Fruit fly (Drosophila melanogaster) whole organism, embryonic: ENCODE measurements around the gene CG8677.

ENCODE experiments used
- Aef1 ChIP-seq: fragments of 200-800 bp; sonication (Bioruptor generic); IDR thresholded peaks from 3 replicates; pipeline ENCODE4 v1.3.6; 2022; ENCODE audit warnings: missing biosample characterization, missing genetic modification characterization
- Atf6 ChIP-seq: fragments of 200-800 bp; sonication (Bioruptor generic); IDR thresholded peaks from 2 replicates; pipeline ENCODE4 v1.3.6; 2022; ENCODE audit warnings: missing biosample characterization, missing genetic modification characterization
- Bdp1 ChIP-seq: fragments of 200-800 bp; sonication (Bioruptor generic); optimal IDR thresholded peaks from 3 replicates; lab custom pipeline; 2016; ENCODE audit warnings: missing biosample characterization, missing genetic modification characterization
- C15 ChIP-seq: fragments of 200-800 bp; sonication (Bioruptor generic); IDR thresholded peaks from 3 replicates; pipeline ENCODE4 v1.3.6; 2022; ENCODE audit warnings: missing biosample characterization, missing genetic modification characterization
- CG10366 ChIP-seq: fragments of 200-800 bp; sonication (Bioruptor generic); IDR thresholded peaks from 2 replicates; pipeline ENCODE4 v1.3.6; 2022; ENCODE audit warnings: missing biosample characterization, missing genetic modification characterization
- CG10543 ChIP-seq: fragments of 200-800 bp; sonication (Bioruptor generic); optimal IDR thresholded peaks from 3 replicates; lab custom pipeline; 2017; ENCODE audit warnings: missing biosample characterization, mild to moderate bottlenecking, missing genetic modification characterization, moderate library complexity
- CG12236 ChIP-seq: fragments of 200-800 bp; sonication (Bioruptor generic); optimal IDR thresholded peaks from 2 replicates; lab custom pipeline; 2016; ENCODE audit warnings: missing biosample characterization, missing genetic modification characterization
- CG13287 ChIP-seq: fragments of 200-800 bp; sonication (Bioruptor generic); IDR thresholded peaks from 2 replicates; pipeline ENCODE4 v1.3.6; 2022; ENCODE audit warnings: missing biosample characterization, missing genetic modification characterization; ENCODE audit not compliant: partially characterized antibody
- CG13424 ChIP-seq: fragments of 200-800 bp; sonication (Bioruptor generic); optimal IDR thresholded peaks from 2 replicates; lab custom pipeline; 2019; ENCODE audit warnings: missing biosample characterization, mild to moderate bottlenecking, missing genetic modification characterization, moderate library complexity
- CG2199 ChIP-seq: fragments of 200-800 bp; sonication (Bioruptor generic); IDR thresholded peaks from 3 replicates; pipeline ENCODE4 v1.3.6; 2022; ENCODE audit warnings: missing biosample characterization, missing genetic modification characterization
- CG31388 ChIP-seq: fragments of 200-800 bp; sonication (Bioruptor generic); optimal IDR thresholded peaks from 2 replicates; lab custom pipeline; 2016; ENCODE audit warnings: missing biosample characterization, missing genetic modification characterization
- CG34376 ChIP-seq: fragments of 200-800 bp; sonication (Bioruptor generic); optimal IDR thresholded peaks from 2 replicates; lab custom pipeline; 2018; ENCODE audit warnings: missing biosample characterization, mild to moderate bottlenecking, missing genetic modification characterization
- CG4328 ChIP-seq: fragments of 200-800 bp; sonication (Bioruptor generic); optimal IDR thresholded peaks from 3 replicates; lab custom pipeline; 2017; ENCODE audit warnings: missing biosample characterization, missing genetic modification reagents, missing genetic modification characterization
- CG43689 ChIP-seq: fragments of 200-800 bp; sonication (Bioruptor generic); IDR thresholded peaks from 2 replicates; pipeline ENCODE4 v1.3.6; 2022; ENCODE audit warnings: missing biosample characterization, missing genetic modification characterization
- CG4424 ChIP-seq: fragments of 200-800 bp; sonication (Bioruptor generic); optimal IDR thresholded peaks from 3 replicates; lab custom pipeline; 2016; ENCODE audit warnings: missing biosample characterization, missing genetic modification characterization
- CG6175 ChIP-seq: fragments of 200-800 bp; sonication (Bioruptor generic); IDR thresholded peaks from 3 replicates; pipeline ENCODE4 v1.3.6; 2022; ENCODE audit warnings: missing biosample characterization, missing genetic modification characterization
- CG7928 ChIP-seq: fragments of 200-800 bp; sonication (Bioruptor generic); optimal IDR thresholded peaks from 2 replicates; lab custom pipeline; 2017; ENCODE audit warnings: missing biosample characterization, mild to moderate bottlenecking, missing genetic modification characterization
- CkIIα-i1 ChIP-seq: fragments of 200-800 bp; sonication (Bioruptor generic); IDR thresholded peaks from 2 replicates; pipeline ENCODE4 v1.3.6; 2022; ENCODE audit warnings: missing biosample characterization, missing genetic modification characterization
- Doc3 ChIP-seq: fragments of 200-800 bp; sonication (Bioruptor generic); IDR thresholded peaks from 3 replicates; pipeline ENCODE4 v1.3.6; 2022; ENCODE audit warnings: missing biosample characterization, missing genetic modification characterization; ENCODE audit not compliant: partially characterized antibody
- Drgx ChIP-seq: fragments of 200-800 bp; sonication (Bioruptor generic); IDR thresholded peaks from 2 replicates; pipeline ENCODE4 v1.3.6; 2022; ENCODE audit warnings: missing biosample characterization, missing genetic modification characterization
- Lpt ChIP-seq: fragments of >200 bp; optimal IDR thresholded peaks from 2 replicates; lab custom pipeline; 2018; ENCODE audit warnings: missing biosample characterization, missing genetic modification characterization
- MTF-1 ChIP-seq: fragments of 200-800 bp; sonication (Bioruptor generic); optimal IDR thresholded peaks from 2 replicates; lab custom pipeline; 2018; ENCODE audit warnings: missing biosample characterization, mild to moderate bottlenecking, missing genetic modification characterization, borderline replicate concordance
- NC2β ChIP-seq: fragments of 200-800 bp; sonication (Bioruptor generic); optimal IDR thresholded peaks from 2 replicates; lab custom pipeline; 2016; ENCODE audit warnings: missing biosample characterization, missing genetic modification characterization
- Nf-YC ChIP-seq: fragments of 200-800 bp; optimal IDR thresholded peaks from 3 replicates; lab custom pipeline; 2019; ENCODE audit warnings: missing biosample characterization, mild to moderate bottlenecking, missing genetic modification characterization, moderate library complexity
- Opbp ChIP-seq: fragments of 200-800 bp; sonication (Bioruptor generic); IDR thresholded peaks from 3 replicates; pipeline ENCODE4 v1.3.6; 2022; ENCODE audit warnings: missing biosample characterization, missing genetic modification characterization; ENCODE audit not compliant: partially characterized antibody
- Rx ChIP-seq: fragments of 200-800 bp; sonication (Bioruptor generic); IDR thresholded peaks from 2 replicates; pipeline ENCODE4 v1.3.6; 2022; ENCODE audit warnings: missing biosample characterization, missing genetic modification characterization
- Sin3A ChIP-seq: fragments of >200 bp; optimal IDR thresholded peaks from 2 replicates; lab custom pipeline; 2018
- Spps ChIP-seq: fragments of 200-800 bp; sonication (Bioruptor generic); optimal IDR thresholded peaks from 2 replicates; lab custom pipeline; 2018; ENCODE audit warnings: missing biosample characterization, mild to moderate bottlenecking, missing genetic modification characterization
- ap ChIP-seq: fragments of 200-800 bp; sonication (Bioruptor generic); IDR thresholded peaks from 2 replicates; pipeline ENCODE4 v1.3.6; 2022; ENCODE audit warnings: missing biosample characterization, missing genetic modification characterization
- az2 ChIP-seq: fragments of 200-800 bp; sonication (Bioruptor generic); optimal IDR thresholded peaks from 3 replicates; lab custom pipeline; 2016; ENCODE audit warnings: missing biosample characterization, missing genetic modification characterization
- bigmax ChIP-seq: fragments of 200-800 bp; sonication (Bioruptor generic); optimal IDR thresholded peaks from 2 replicates; lab custom pipeline; 2018; ENCODE audit warnings: missing biosample characterization, mild to moderate bottlenecking, missing genetic modification characterization
- ci ChIP-seq: fragments of 200-800 bp; sonication (Bioruptor generic); IDR thresholded peaks from 3 replicates; pipeline ENCODE4 v1.3.6; 2022; ENCODE audit warnings: missing biosample characterization, missing genetic modification characterization
- esg ChIP-seq: fragments of 200-800 bp; sonication (Bioruptor generic); conservative IDR thresholded peaks from 2 replicates; pipeline ENCODE4 v1.3.6; 2022; ENCODE audit warnings: missing biosample characterization, missing genetic modification characterization
- fd64A ChIP-seq: fragments of 200-800 bp; sonication (Bioruptor generic); optimal IDR thresholded peaks from 3 replicates; lab custom pipeline; 2018; ENCODE audit warnings: missing biosample characterization, mild to moderate bottlenecking, missing genetic modification characterization
- fru ChIP-seq: fragments of >200 bp; optimal IDR thresholded peaks from 2 replicates; lab custom pipeline; 2017
- gcm2 ChIP-seq: fragments of 200-800 bp; sonication (Bioruptor generic); optimal IDR thresholded peaks from 2 replicates; lab custom pipeline; 2016; ENCODE audit warnings: missing biosample characterization, missing genetic modification characterization
- gem ChIP-seq: fragments of 200-800 bp; sonication (Bioruptor generic); optimal IDR thresholded peaks from 2 replicates; lab custom pipeline; 2019; ENCODE audit warnings: missing biosample characterization, mild to moderate bottlenecking, missing genetic modification characterization, moderate library complexity
- grau ChIP-seq: fragments of 200-800 bp; optimal IDR thresholded peaks from 3 replicates; lab custom pipeline; 2019; ENCODE audit warnings: missing biosample characterization, mild to moderate bottlenecking, missing genetic modification characterization, moderate library complexity
- hb ChIP-seq: fragments of 200-800 bp; sonication (Bioruptor generic); IDR thresholded peaks from 3 replicates; pipeline ENCODE4 v1.3.6; 2022; ENCODE audit warnings: missing biosample characterization, missing genetic modification characterization; ENCODE audit not compliant: partially characterized antibody
- ind ChIP-seq: fragments of 200-800 bp; sonication (Bioruptor generic); optimal IDR thresholded peaks from 3 replicates; lab custom pipeline; 2016; ENCODE audit warnings: missing biosample characterization, missing genetic modification characterization
- kay ChIP-seq: fragments of 200-800 bp; sonication (Bioruptor generic); optimal IDR thresholded peaks from 2 replicates; lab custom pipeline; 2016; ENCODE audit warnings: missing biosample characterization, missing genetic modification characterization
- lilli ChIP-seq: fragments of 200-800 bp; sonication (Bioruptor generic); optimal IDR thresholded peaks from 3 replicates; lab custom pipeline; 2016; ENCODE audit warnings: missing biosample characterization, missing genetic modification characterization
- lov ChIP-seq, 2 experiments: fragments of 200-800 bp in 1 of 2; fragments of >200 bp in 1 of 2; sonication (Bioruptor generic) in 1 of 2; IDR thresholded peaks in 1 of 2; optimal IDR thresholded peaks in 1 of 2; 2 replicates in 1 of 2; 3 replicates in 1 of 2; pipeline versions ENCODE4 v1.3.6 to Lab custom; 2017 to 2022; ENCODE audit warnings: missing biosample characterization in 1 of 2, missing genetic modification characterization in 1 of 2
- salm ChIP-seq: fragments of 200-800 bp; sonication (Bioruptor generic); optimal IDR thresholded peaks from 2 replicates; lab custom pipeline; 2018; ENCODE audit warnings: missing biosample characterization, mild to moderate bottlenecking, missing genetic modification characterization
- seq ChIP-seq: fragments of 200-800 bp; sonication (Bioruptor generic); IDR thresholded peaks from 2 replicates; pipeline ENCODE4 v1.3.6; 2022; ENCODE audit warnings: missing biosample characterization, missing genetic modification characterization
- sim ChIP-seq: fragments of 200-800 bp; sonication (Bioruptor generic); IDR thresholded peaks from 2 replicates; pipeline ENCODE4 v1.3.6; 2022; ENCODE audit warnings: missing biosample characterization, missing genetic modification characterization
- ssp ChIP-seq: fragments of 200-800 bp; sonication (Bioruptor generic); IDR thresholded peaks from 2 replicates; pipeline ENCODE4 v1.3.6; 2022; ENCODE audit warnings: missing biosample characterization, missing genetic modification characterization
- sug ChIP-seq: fragments of 200-800 bp; optimal IDR thresholded peaks from 2 replicates; lab custom pipeline; 2019; ENCODE audit warnings: missing biosample characterization, mild to moderate bottlenecking, missing genetic modification characterization, moderate library complexity
- tap ChIP-seq: fragments of 200-800 bp; optimal IDR thresholded peaks from 3 replicates; lab custom pipeline; 2019; ENCODE audit warnings: missing biosample characterization, mild to moderate bottlenecking, missing genetic modification characterization, moderate library complexity
- tio ChIP-seq: fragments of 200-800 bp; sonication (Bioruptor generic); optimal IDR thresholded peaks from 2 replicates; lab custom pipeline; 2017; ENCODE audit warnings: missing biosample characterization, missing genetic modification characterization, inconsistent platforms
- trh ChIP-seq: fragments of 200-800 bp; sonication (Bioruptor generic); optimal IDR thresholded peaks from 2 replicates; lab custom pipeline; 2016; ENCODE audit warnings: missing biosample characterization, missing genetic modification characterization
- ttk ChIP-seq: fragments of 200-800 bp; sonication (Bioruptor generic); IDR thresholded peaks from 2 replicates; pipeline ENCODE4 v2.1.2; 2022; ENCODE audit warnings: missing biosample characterization, missing genetic modification characterization
- zfh2 ChIP-seq: fragments of 200-800 bp; sonication (Bioruptor generic); optimal IDR thresholded peaks from 2 replicates; lab custom pipeline; 2016; ENCODE audit warnings: missing biosample characterization, missing genetic modification characterization

CG8677 gene

dm6 chr2L:21260869-21261268 lies 39.8 kb downstream of the CG8677 start (continued):
- TF ChIP-seq lov (optimal IDR thresholded peaks at IDR 0.05; lab: Kevin White, UChicago) (no peak), lov (GFP tag; IDR thresholded peaks at IDR 0.05; lab: Robert Waterston, UW) (no peak), Bdp1 (GFP tag; lab: Kevin White, UChicago) (peak; percentile 15), sim (no peak), CG34376 (GFP tag; lab: Kevin White, UChicago) (no peak), NC2β (GFP tag; lab: Kevin White, UChicago) (peak; percentile 24), CkIIα-i1 (GFP tag; lab: Robert Waterston, UW) (no peak), salm (tag; lab: Kevin White, UChicago) (no peak), CG2199 (GFP tag; lab: Robert Waterston, UW) (peak; percentile 86), Opbp (GFP tag; lab: Robert Waterston, UW) (no peak), sug (peak; percentile 14), fru (lab: Kevin White, UChicago) (no peak), ttk (no peak), MTF-1 (GFP tag; lab: Kevin White, UChicago) (no peak), CG31388 (GFP tag; lab: Kevin White, UChicago) (no peak), CG4424 (GFP tag; lab: Kevin White, UChicago) (peak; percentile 17), CG43689 (GFP tag; lab: Robert Waterston, UW) (no peak), zfh2 (GFP tag; lab: Kevin White, UChicago) (peak; percentile 36), Atf6 (GFP tag; lab: Robert Waterston, UW) (no peak), CG10366 (GFP tag; lab: Robert Waterston, UW) (no peak), fd64A (no peak), esg (GFP tag; lab: Robert Waterston, UW) (no peak), lilli (GFP tag; lab: Kevin White, UChicago) (peak; percentile 40), CG12236 (GFP tag; lab: Kevin White, UChicago) (no peak), kay (GFP tag; lab: Kevin White, UChicago) (no peak), gem (tag; lab: Kevin White, UChicago) (peak; percentile 35), hb (GFP tag; lab: Robert Waterston, UW) (no peak), CG13424 (peak; percentile 1), Nf-YC (tag; lab: Kevin White, UChicago) (no peak), Aef1 (no peak), seq (GFP tag; lab: Robert Waterston, UW) (no peak), CG10543 (GFP tag; lab: Kevin White, UChicago) (no peak), az2 (GFP tag; lab: Kevin White, UChicago) (no peak), CG6175 (GFP tag; lab: Robert Waterston, UW) (no peak), Lpt (GFP tag; lab: Kevin White, UChicago) (no peak), ci (GFP tag; lab: Robert Waterston, UW) (no peak; the same call in 2 of the 3 replicates), CG7928 (GFP tag; lab: Kevin White, UChicago) (no peak), gcm2 (GFP tag; lab: Kevin White, UChicago) (no peak), CG13287 (peak; percentile 51; the same call in 1 of the 2 replicates), tap (tag; lab: Kevin White, UChicago) (no peak), grau (peak; percentile 33), Drgx (GFP tag; lab: Robert Waterston, UW) (no peak), Doc3 (GFP tag; lab: Robert Waterston, UW) (no peak), trh (GFP tag; lab: Kevin White, UChicago) (no peak), ind (GFP tag; lab: Kevin White, UChicago) (peak; percentile 28), Sin3A (lab: Kevin White, UChicago) (peak; percentile 37), Spps (no peak), ap (GFP tag; lab: Robert Waterston, UW) (no peak), CG4328 (GFP tag; lab: Kevin White, UChicago) (no peak), C15 (no peak), bigmax (GFP tag; lab: Kevin White, UChicago) (no peak), Rx (GFP tag; lab: Robert Waterston, UW) (no peak), ssp (no peak; the same call in none of the 2 replicates), tio (no peak)
